Fruit fly (Drosophila melanogaster): ENCODE measurements around the gene Ilp4.
"Not testable (repeated sequence)": the region's sequence is repeated elsewhere in the genome, so short reads cannot be mapped to it uniquely, and the experiment has no call there.

The Ilp4 gene

dm6 chr3L:9799398-9799797, 4.7 kb downstream of the Ilp4 start, which contains the start of gene Ilp2:
Gene Ilp2, plus strand, starts transcription at chr3L:9799698.
- no peak for TF ChIP-seq CG10348 (GFP tag; IDR thresholded peaks at IDR 0.05)
- TF ChIP-seq CG13204 (GFP tag; optimal IDR thresholded peaks at IDR 0.05) = no peak
- no peak for TF ChIP-seq CG14655 (GFP tag; optimal IDR thresholded peaks at IDR 0.05)
- no peak for TF ChIP-seq rn (GFP tag; IDR thresholded peaks at IDR 0.05)
- no peak for TF ChIP-seq CG34367 (tag; optimal IDR thresholded peaks at IDR 0.05)
- no peak for TF ChIP-seq CG9948 (tag; optimal IDR thresholded peaks at IDR 0.05)
- TF ChIP-seq CG17806 (tag; optimal IDR thresholded peaks at IDR 0.05) = no peak
- no peak for TF ChIP-seq CG8159 (tag; optimal IDR thresholded peaks at IDR 0.05)
- no peak for TF ChIP-seq CG4496 (GFP tag; IDR thresholded peaks at IDR 0.05)
- no peak for TF ChIP-seq gl (tag; optimal IDR thresholded peaks at IDR 0.05)
- no peak for TF ChIP-seq Pif1A (GFP tag; optimal IDR thresholded peaks at IDR 0.05)
- TF ChIP-seq CG15710 (tag; optimal IDR thresholded peaks at IDR 0.05) = no peak

dm6 chr3L:9798120-9798519, 5.9 kb downstream of the Ilp4 start, which contains the start of gene Ilp1:
Gene Ilp1, plus strand, starts transcription at chr3L:9798420.
- TF ChIP-seq EcR (GFP tag; optimal IDR thresholded peaks at IDR 0.05); rn (GFP tag; IDR thresholded peaks at IDR 0.05); gl (tag; optimal IDR thresholded peaks at IDR 0.05): not testable (repeated sequence)

dm6 chr3L:9797587-9797986, 6.5 kb downstream of the Ilp4 start, which contains the start of gene Zasp67:
Gene Zasp67, minus strand, starts transcription at chr3L:9797687.
- no peak for TF ChIP-seq Pif1A (GFP tag; optimal IDR thresholded peaks at IDR 0.05)
- TF ChIP-seq fd96Ca (GFP tag; IDR thresholded peaks at IDR 0.05) = no peak
- TF ChIP-seq CG15710 (tag; optimal IDR thresholded peaks at IDR 0.05) = no peak
- TF ChIP-seq EcR (GFP tag; optimal IDR thresholded peaks at IDR 0.05) = no peak
- TF ChIP-seq CG17806 (tag; optimal IDR thresholded peaks at IDR 0.05) = no peak
- no peak for TF ChIP-seq CG9948 (tag; optimal IDR thresholded peaks at IDR 0.05)
- no peak for TF ChIP-seq gl (tag; optimal IDR thresholded peaks at IDR 0.05)
- no peak for TF ChIP-seq CG13204 (GFP tag; optimal IDR thresholded peaks at IDR 0.05)
- TF ChIP-seq Pif1B (GFP tag; optimal IDR thresholded peaks at IDR 0.05) = no peak
- no peak for TF ChIP-seq CG32121 (GFP tag; IDR thresholded peaks at IDR 0.05)
- no peak for TF ChIP-seq CG34367 (tag; optimal IDR thresholded peaks at IDR 0.05)
- no peak for TF ChIP-seq D1 (tag; optimal IDR thresholded peaks at IDR 0.05)
- no peak for TF ChIP-seq CG4496 (GFP tag; IDR thresholded peaks at IDR 0.05)

- TF ChIP-seq CG8159 (tag; optimal IDR thresholded peaks at IDR 0.05) (no peak), gl (tag; optimal IDR thresholded peaks at IDR 0.05) (no peak), D1 (tag; optimal IDR thresholded peaks at IDR 0.05) (no peak), CG12605 (GFP tag; IDR thresholded peaks at IDR 0.05) (no peak), Ets98B (GFP tag; IDR thresholded peaks at IDR 0.05) (no peak), EcR (GFP tag; optimal IDR thresholded peaks at IDR 0.05) (no peak), CG17806 (tag; optimal IDR thresholded peaks at IDR 0.05) (no peak), CG14655 (GFP tag; optimal IDR thresholded peaks at IDR 0.05) (no peak), CG10348 (GFP tag; IDR thresholded peaks at IDR 0.05) (no peak), CG32121 (GFP tag; IDR thresholded peaks at IDR 0.05) (no peak), CG15710 (tag; optimal IDR thresholded peaks at IDR 0.05) (no peak), CG4496 (GFP tag; IDR thresholded peaks at IDR 0.05) (no peak), Pif1B (GFP tag; optimal IDR thresholded peaks at IDR 0.05) (no peak), CG13204 (GFP tag; optimal IDR thresholded peaks at IDR 0.05) (no peak), Snoo (tag; optimal IDR thresholded peaks at IDR 0.05) (no peak), rn (GFP tag; IDR thresholded peaks at IDR 0.05) (no peak), fd96Ca (GFP tag; IDR thresholded peaks at IDR 0.05) (no peak), Pif1A (GFP tag; optimal IDR thresholded peaks at IDR 0.05) (no peak)
Measured at dm6 chr3L:9786746-9787145, 17.3 kb downstream of the Ilp4 start, which contains the start of gene CG32052. Gene CG32052, plus strand, starts transcription at chr3L:9787046.

- TF ChIP-seq CG4496 (GFP tag; IDR thresholded peaks at IDR 0.05) (peak; percentile 54; the same call in 2 of the 3 replicates), CG32121 (GFP tag; IDR thresholded peaks at IDR 0.05) (peak; percentile 24; the same call in 1 of the 2 replicates), CG8301 (tag; optimal IDR thresholded peaks at IDR 0.05) (no peak), D1 (tag; optimal IDR thresholded peaks at IDR 0.05) (no peak), CG15710 (tag; optimal IDR thresholded peaks at IDR 0.05) (no peak), CG13204 (GFP tag; optimal IDR thresholded peaks at IDR 0.05) (no peak), rn (GFP tag; IDR thresholded peaks at IDR 0.05) (no peak), fd96Ca (GFP tag; IDR thresholded peaks at IDR 0.05) (0 out of 3 replicates have a peak, but pooled peaks have one; percentile 16), gl (tag; optimal IDR thresholded peaks at IDR 0.05) (no peak), CG8159 (tag; optimal IDR thresholded peaks at IDR 0.05) (no peak), CG14655 (GFP tag; optimal IDR thresholded peaks at IDR 0.05) (no peak), CG12605 (GFP tag; IDR thresholded peaks at IDR 0.05) (no peak)
Measured at dm6 chr3L:9776804-9777393, 27.2 kb downstream of the Ilp4 start.

- TF ChIP-seq D1 (tag; optimal IDR thresholded peaks at IDR 0.05) (no peak), CG14655 (GFP tag; optimal IDR thresholded peaks at IDR 0.05) (no peak)
Measured at dm6 chr3L:9775728-9776127, 28.3 kb downstream of the Ilp4 start.

dm6 chr3L:9768385-9768784, 35.7 kb downstream of the Ilp4 start:
- TF ChIP-seq CG8159 (tag; optimal IDR thresholded peaks at IDR 0.05) (no peak), CG14655 (GFP tag; optimal IDR thresholded peaks at IDR 0.05) (no peak), Snoo (tag; optimal IDR thresholded peaks at IDR 0.05) (no peak), Ets98B (GFP tag; IDR thresholded peaks at IDR 0.05) (no peak), CG4496 (GFP tag; IDR thresholded peaks at IDR 0.05) (no peak), CG9948 (tag; optimal IDR thresholded peaks at IDR 0.05) (no peak), CG32121 (GFP tag; IDR thresholded peaks at IDR 0.05) (no peak), CG13204 (GFP tag; optimal IDR thresholded peaks at IDR 0.05) (no peak), rn (GFP tag; IDR thresholded peaks at IDR 0.05) (no peak), CG34367 (tag; optimal IDR thresholded peaks at IDR 0.05) (no peak), fd96Ca (GFP tag; IDR thresholded peaks at IDR 0.05) (no peak)

Data from whole organism, pupa.